Worm (Caenorhabditis elegans) whole organism, young adult: ENCODE results near the gene F49F1.9.

Experiments used
- ets-4 ChIP-seq: fragments of 200-800 bp; sonication (Bioruptor generic); optimal IDR thresholded peaks from 2 replicates; lab custom pipeline; 2018; ENCODE audit warnings: mild to moderate bottlenecking, missing genetic modification characterization, missing compliant biosample characterization
- him-1 ChIP-seq: sonication (generic microtip); optimal IDR thresholded peaks from 2 replicates; lab custom pipeline; 2016; ENCODE audit warnings: missing genotype, missing genetic modification reagents, missing genetic modification characterization, missing compliant biosample characterization

- TF ChIP-seq him-1 (tag; lab: Kevin White, UChicago) (no peak), ets-4 (GFP tag; lab: Kevin White, UChicago) (no peak)
These were observed 44.3 kb downstream of the F49F1.9 start for ce11 chrIV:4093087-4093486.
